Worm (Caenorhabditis elegans) whole organism, L4/young adult: Measurements from ENCODE around the gene hmg-11.

ENCODE experiments used
- W03F9.2 ChIP-seq: fragments of 150-350 bp; optimal IDR thresholded peaks from 2 replicates; lab custom pipeline; 2014; ENCODE audit warnings: missing biosample characterization, missing genetic modification characterization
- dao-5 ChIP-seq: sonication (generic microtip); optimal IDR thresholded peaks from 2 replicates; lab custom pipeline; 2016; ENCODE audit warnings: missing genotype, missing genetic modification characterization, moderate library complexity, missing compliant biosample characterization
- him-1 ChIP-seq: sonication (generic microtip); optimal IDR thresholded peaks from 2 replicates; lab custom pipeline; 2016; ENCODE audit warnings: missing genotype, missing genetic modification reagents, missing genetic modification characterization, missing compliant biosample characterization

- TF ChIP-seq dao-5 (tag; lab: Kevin White, UChicago) (no peak), him-1 (tag; lab: Kevin White, UChicago) (no peak), W03F9.2 (tag; lab: Kevin White, UChicago) (no peak)
Observed at ce11 chrII:4671692-4672091, 1.2 kb upstream of the hmg-11 start, which contains the start of gene T05A7.6.
